Worm (Caenorhabditis elegans) whole organism, late embryonic: ENCODE results near the gene K08E5.6.
A peak's percentile ranks its signal among the peaks of the same experiment; 100 is the strongest.

ENCODE experiments used
- C08G9.2 ChIP-seq: sonication (generic microtip); optimal IDR thresholded peaks from 2 replicates; lab custom pipeline; 2016; ENCODE audit warnings: mild to moderate bottlenecking, missing genetic modification characterization, moderate library complexity, missing compliant biosample characterization
- F13H6.1 ChIP-seq: sonication (generic microtip); optimal IDR thresholded peaks from 2 replicates; lab custom pipeline; 2016; ENCODE audit warnings: missing genetic modification characterization, missing compliant biosample characterization
- K02D7.2 ChIP-seq: sonication (generic microtip); optimal IDR thresholded peaks from 2 replicates; lab custom pipeline; 2017; ENCODE audit warnings: mild to moderate bottlenecking, missing genetic modification characterization, missing compliant biosample characterization
- K09A11.1 ChIP-seq: sonication (generic microtip); optimal IDR thresholded peaks from 2 replicates; lab custom pipeline; 2017; ENCODE audit warnings: antibody characterized with exemption, mild to moderate bottlenecking, missing genetic modification characterization, missing compliant biosample characterization; ENCODE audit not compliant: insufficient read depth
- T23F11.4 ChIP-seq: fragments of 200-800 bp; sonication (Bioruptor generic); optimal IDR thresholded peaks from 2 replicates; lab custom pipeline; 2018; ENCODE audit warnings: mild to moderate bottlenecking, missing genetic modification characterization, missing compliant biosample characterization
- Y22D7AL.16 ChIP-seq: sonication (generic microtip); optimal IDR thresholded peaks from 2 replicates; lab custom pipeline; 2016; ENCODE audit warnings: missing genetic modification characterization, missing compliant biosample characterization
- ahr-1 ChIP-seq: sonication (generic microtip); optimal IDR thresholded peaks from 2 replicates; lab custom pipeline; 2016; ENCODE audit warnings: missing genetic modification characterization, missing compliant biosample characterization
- ceh-14 ChIP-seq: sonication (generic microtip); optimal IDR thresholded peaks from 2 replicates; lab custom pipeline; 2016; ENCODE audit warnings: missing genotype, missing genetic modification characterization, missing compliant biosample characterization
- ceh-18 ChIP-seq: sonication (generic microtip); optimal IDR thresholded peaks from 2 replicates; lab custom pipeline; 2016; ENCODE audit warnings: missing genetic modification characterization, missing compliant biosample characterization
- ceh-19 ChIP-seq: fragments of 200-800 bp; sonication (Bioruptor generic); optimal IDR thresholded peaks from 2 replicates; lab custom pipeline; 2018; ENCODE audit warnings: mild to moderate bottlenecking, missing genetic modification characterization, missing compliant biosample characterization
- ceh-22 ChIP-seq: sonication (generic microtip); optimal IDR thresholded peaks from 2 replicates; lab custom pipeline; 2017; ENCODE audit warnings: missing biosample characterization, missing genetic modification characterization
- ceh-24 ChIP-seq: sonication (generic microtip); optimal IDR thresholded peaks from 2 replicates; lab custom pipeline; 2016; ENCODE audit warnings: mild to moderate bottlenecking, missing genetic modification characterization, missing compliant biosample characterization
- ceh-30 ChIP-seq: fragments of 150-350 bp; optimal IDR thresholded peaks from 2 replicates; lab custom pipeline; 2014; ENCODE audit warnings: missing biosample characterization, missing genetic modification characterization
- ceh-31 ChIP-seq: sonication (generic microtip); optimal IDR thresholded peaks from 2 replicates; lab custom pipeline; 2016; ENCODE audit warnings: missing genetic modification characterization, missing compliant biosample characterization
- ceh-48 ChIP-seq: sonication (generic microtip); optimal IDR thresholded peaks from 2 replicates; lab custom pipeline; 2016; ENCODE audit warnings: missing genetic modification characterization, inconsistent platforms, missing compliant biosample characterization
- che-1 ChIP-seq: sonication (generic microtip); optimal IDR thresholded peaks from 2 replicates; lab custom pipeline; 2016; ENCODE audit warnings: mild to moderate bottlenecking, missing genetic modification characterization, missing compliant biosample characterization
- dmd-4 ChIP-seq: sonication (generic microtip); optimal IDR thresholded peaks from 2 replicates; lab custom pipeline; 2016; ENCODE audit warnings: borderline replicate concordance, missing genetic modification characterization, missing compliant biosample characterization
- dve-1 ChIP-seq: sonication (generic microtip); optimal IDR thresholded peaks from 2 replicates; lab custom pipeline; 2017; ENCODE audit warnings: antibody characterized with exemption, mild to moderate bottlenecking, missing genetic modification characterization, missing compliant biosample characterization
- elt-2 ChIP-seq: sonication (generic microtip); optimal IDR thresholded peaks from 2 replicates; lab custom pipeline; 2016; ENCODE audit warnings: missing genetic modification reagents, missing genetic modification characterization, missing compliant biosample characterization
- eyg-1 ChIP-seq: sonication (generic microtip); optimal IDR thresholded peaks from 2 replicates; lab custom pipeline; 2016; ENCODE audit warnings: missing genotype, missing genetic modification characterization, missing compliant biosample characterization
- fax-1 ChIP-seq: sonication (generic microtip); optimal IDR thresholded peaks from 2 replicates; lab custom pipeline; 2016; ENCODE audit warnings: missing genotype, missing genetic modification characterization, missing compliant biosample characterization
- fkh-6 ChIP-seq: sonication (generic microtip); optimal IDR thresholded peaks from 2 replicates; lab custom pipeline; 2016; ENCODE audit warnings: missing genetic modification characterization, missing compliant biosample characterization
- hlh-15 ChIP-seq: sonication (generic microtip); optimal IDR thresholded peaks from 2 replicates; lab custom pipeline; 2016; ENCODE audit warnings: missing genetic modification characterization, missing compliant biosample characterization
- hlh-30 ChIP-seq: sonication (generic microtip); optimal IDR thresholded peaks from 2 replicates; lab custom pipeline; 2017; ENCODE audit warnings: antibody characterized with exemption, missing genetic modification characterization, missing compliant biosample characterization; ENCODE audit not compliant: insufficient read depth
- hlh-6 ChIP-seq: sonication (generic microtip); optimal IDR thresholded peaks from 2 replicates; lab custom pipeline; 2016; ENCODE audit warnings: missing genotype, missing genetic modification characterization, missing compliant biosample characterization
- hlh-8 ChIP-seq: sonication (generic microtip); optimal IDR thresholded peaks from 2 replicates; lab custom pipeline; 2016; ENCODE audit warnings: missing genotype, missing genetic modification characterization, missing compliant biosample characterization
- lin-11 ChIP-seq: fragments of 200-800 bp; sonication (Bioruptor generic); optimal IDR thresholded peaks from 2 replicates; lab custom pipeline; 2018; ENCODE audit warnings: mild to moderate bottlenecking, missing genetic modification characterization, missing compliant biosample characterization
- nfya-1 ChIP-seq: sonication (generic microtip); optimal IDR thresholded peaks from 2 replicates; lab custom pipeline; 2017; ENCODE audit warnings: missing genetic modification characterization, mild to moderate bottlenecking, missing compliant biosample characterization, antibody characterized with exemption, moderate library complexity
- nhr-232 ChIP-seq: sonication (generic microtip); optimal IDR thresholded peaks from 2 replicates; lab custom pipeline; 2016; ENCODE audit warnings: missing genetic modification characterization, missing compliant biosample characterization
- odd-2 ChIP-seq: sonication (generic microtip); optimal IDR thresholded peaks from 2 replicates; lab custom pipeline; 2017; ENCODE audit warnings: antibody characterized with exemption, mild to moderate bottlenecking, missing genetic modification characterization, missing compliant biosample characterization
- pat-9 ChIP-seq: fragments of 200-800 bp; sonication (Bioruptor generic); optimal IDR thresholded peaks from 2 replicates; lab custom pipeline; 2018; ENCODE audit warnings: mild to moderate bottlenecking, missing genetic modification characterization, moderate library complexity, missing compliant biosample characterization
- pax-1 ChIP-seq: fragments of 150-350 bp; optimal IDR thresholded peaks from 2 replicates; lab custom pipeline; 2014; ENCODE audit warnings: missing biosample characterization, missing genetic modification characterization
- pha-2 ChIP-seq: sonication (generic microtip); optimal IDR thresholded peaks from 2 replicates; lab custom pipeline; 2017; ENCODE audit warnings: mild to moderate bottlenecking, missing genetic modification characterization, missing compliant biosample characterization
- pha-4 ChIP-seq: fragments of 150-350 bp; optimal IDR thresholded peaks from 2 replicates; lab custom pipeline; 2018; ENCODE audit warnings: missing biosample characterization, missing genetic modification reagents, missing genetic modification characterization
- pqm-1 ChIP-seq: sonication (generic microtip); optimal IDR thresholded peaks from 2 replicates; lab custom pipeline; 2016; ENCODE audit warnings: missing genetic modification characterization, missing compliant biosample characterization
- pros-1 ChIP-seq: fragments of 150-350 bp; optimal IDR thresholded peaks from 2 replicates; lab custom pipeline; 2014; ENCODE audit warnings: missing biosample characterization, missing genetic modification reagents, missing genetic modification characterization
- ref-2 ChIP-seq: sonication (generic microtip); optimal IDR thresholded peaks from 2 replicates; lab custom pipeline; 2016; ENCODE audit warnings: missing genetic modification characterization, missing compliant biosample characterization
- rnt-1 ChIP-seq: sonication (generic microtip); optimal IDR thresholded peaks from 2 replicates; lab custom pipeline; 2016; ENCODE audit warnings: missing genetic modification characterization, missing compliant biosample characterization
- sdc-2 ChIP-seq: sonication (generic microtip); optimal IDR thresholded peaks from 2 replicates; lab custom pipeline; 2016; ENCODE audit warnings: missing genotype, missing genetic modification characterization, missing compliant biosample characterization
- sox-2 ChIP-seq: fragments of 200-800 bp; sonication (Bioruptor generic); IDR thresholded peaks from 2 replicates; pipeline ENCODE4 v1.3.6; 2022; ENCODE audit warnings: missing genetic modification reagents, missing genetic modification characterization, missing compliant biosample characterization
- sox-4 ChIP-seq: sonication (generic microtip); optimal IDR thresholded peaks from 2 replicates; lab custom pipeline; 2017; ENCODE audit warnings: mild to moderate bottlenecking, missing genetic modification characterization, inconsistent platforms, missing compliant biosample characterization
- syd-9 ChIP-seq: sonication (generic microtip); optimal IDR thresholded peaks from 2 replicates; lab custom pipeline; 2016; ENCODE audit warnings: mild to moderate bottlenecking, missing genetic modification characterization, moderate library complexity, missing compliant biosample characterization
- tbx-2 ChIP-seq: sonication (generic microtip); optimal IDR thresholded peaks from 2 replicates; lab custom pipeline; 2016; ENCODE audit warnings: missing genetic modification characterization, missing compliant biosample characterization
- tbx-7 ChIP-seq: sonication (generic microtip); optimal IDR thresholded peaks from 2 replicates; lab custom pipeline; 2016; ENCODE audit warnings: missing genotype, missing genetic modification characterization, missing compliant biosample characterization
- ttx-3 ChIP-seq: sonication (generic microtip); optimal IDR thresholded peaks from 2 replicates; lab custom pipeline; 2016; ENCODE audit warnings: missing genetic modification reagents, missing genetic modification characterization, missing compliant biosample characterization
- unc-3 ChIP-seq, 2 experiments: fragments of 200-800 bp in 1 of 2; sonication (Bioruptor generic) in 1 of 2; sonication (generic microtip) in 1 of 2; conservative IDR thresholded peaks in 1 of 2; optimal IDR thresholded peaks in 1 of 2; 2 replicates each; pipeline versions ENCODE4 v1.3.6 to Lab custom; 2016 to 2022; ENCODE audit warnings: missing compliant biosample characterization in 2 of 2, missing genetic modification characterization in 2 of 2, missing genetic modification reagents in 1 of 2
- unc-55 ChIP-seq: sonication (generic microtip); optimal IDR thresholded peaks from 2 replicates; lab custom pipeline; 2017; ENCODE audit warnings: missing biosample characterization, missing genetic modification reagents, missing genetic modification characterization
- ztf-16 ChIP-seq: sonication (generic microtip); optimal IDR thresholded peaks from 2 replicates; lab custom pipeline; 2017; ENCODE audit warnings: missing genetic modification characterization, missing compliant biosample characterization

Gene K08E5.6

DNA sequence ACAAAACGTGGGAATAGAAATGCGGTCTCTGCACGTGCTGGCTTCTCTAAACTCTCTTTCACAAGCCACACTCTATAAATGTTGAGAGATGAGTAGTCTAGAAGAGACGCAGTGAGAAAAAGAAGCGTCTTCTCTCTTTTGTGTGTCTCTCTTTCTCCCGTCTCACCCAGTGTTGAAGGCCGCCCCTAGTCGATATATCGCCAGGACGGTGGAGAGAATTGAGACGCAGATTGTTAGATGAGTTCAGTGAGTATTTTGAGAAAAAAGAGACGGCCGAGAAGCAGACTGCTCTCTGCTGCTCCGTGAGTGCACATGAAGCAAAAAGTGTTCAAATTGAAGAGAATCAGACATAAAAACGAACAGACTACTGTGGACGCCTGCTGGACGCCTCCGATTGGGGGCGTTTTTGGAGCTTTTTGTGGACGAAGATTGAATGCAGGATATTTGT is 44.3 kb upstream of the K08E5.6 start (continued):
- TF ChIP-seq hlh-6 (tag; lab: Kevin White, UChicago), result no peak
- TF ChIP-seq ceh-30 (tag; lab: Kevin White, UChicago), result no peak
- TF ChIP-seq ztf-16, result peak; percentile 18
- peak; percentile 26 for TF ChIP-seq ceh-19 (GFP tag; lab: Kevin White, UChicago)
- TF ChIP-seq fax-1 (tag; lab: Kevin White, UChicago), result no peak
- TF ChIP-seq unc-55, result peak; percentile 93
- TF ChIP-seq Y22D7AL.16 (tag; lab: Kevin White, UChicago), result no peak
- no peak for TF ChIP-seq ceh-14 (tag; lab: Kevin White, UChicago)
- no peak for TF ChIP-seq odd-2 (tag; lab: Kevin White, UChicago)
- TF ChIP-seq nfya-1 (tag; lab: Kevin White, UChicago), result peak; percentile 98
- TF ChIP-seq ref-2 (tag; lab: Kevin White, UChicago), result peak; percentile 85
- no peak for TF ChIP-seq unc-3 (GFP tag; conservative IDR thresholded peaks at IDR 0.05; lab: Robert Waterston, UW)
- no peak for TF ChIP-seq unc-3 (tag; optimal IDR thresholded peaks at IDR 0.05; lab: Kevin White, UChicago)
- TF ChIP-seq K09A11.1, result peak; percentile 59
- TF ChIP-seq pha-2, result no peak
- TF ChIP-seq fkh-6, result no peak
- no peak for TF ChIP-seq pat-9
- peak; percentile 67 for TF ChIP-seq pros-1
- no peak for TF ChIP-seq K02D7.2 (tag; lab: Kevin White, UChicago)
- TF ChIP-seq pha-4 (tag; lab: Kevin White, UChicago), result no peak
- no peak for TF ChIP-seq ceh-22
- peak; percentile 78 for TF ChIP-seq ceh-18 (tag; lab: Kevin White, UChicago)
- no peak for TF ChIP-seq ceh-24 (tag; lab: Kevin White, UChicago)
- peak; percentile 63 for TF ChIP-seq dve-1
- TF ChIP-seq pqm-1 (tag; lab: Kevin White, UChicago), result no peak
- peak; percentile 39 for TF ChIP-seq elt-2
- no peak for TF ChIP-seq sox-4 (tag; lab: Kevin White, UChicago)
- TF ChIP-seq rnt-1 (tag; lab: Kevin White, UChicago), result peak; percentile 63
- TF ChIP-seq lin-11 (tag; lab: Kevin White, UChicago), result no peak
- peak; percentile 25 for TF ChIP-seq pax-1 (tag; lab: Kevin White, UChicago)
- peak; percentile 92 for TF ChIP-seq ceh-31
- no peak for TF ChIP-seq hlh-15 (tag; lab: Kevin White, UChicago)
- peak; percentile 90 for TF ChIP-seq hlh-30 (tag; lab: Kevin White, UChicago)
- TF ChIP-seq hlh-8, result peak; percentile 38
- TF ChIP-seq ceh-48, result peak; percentile 80
- peak; percentile 46 for TF ChIP-seq sdc-2
- peak; percentile 84 for TF ChIP-seq tbx-2
- peak; percentile 44 for TF ChIP-seq F13H6.1 (tag; lab: Kevin White, UChicago)
- no peak for TF ChIP-seq ahr-1 (tag; lab: Kevin White, UChicago)
- TF ChIP-seq dmd-4 (tag; lab: Kevin White, UChicago), result no peak

DNA sequence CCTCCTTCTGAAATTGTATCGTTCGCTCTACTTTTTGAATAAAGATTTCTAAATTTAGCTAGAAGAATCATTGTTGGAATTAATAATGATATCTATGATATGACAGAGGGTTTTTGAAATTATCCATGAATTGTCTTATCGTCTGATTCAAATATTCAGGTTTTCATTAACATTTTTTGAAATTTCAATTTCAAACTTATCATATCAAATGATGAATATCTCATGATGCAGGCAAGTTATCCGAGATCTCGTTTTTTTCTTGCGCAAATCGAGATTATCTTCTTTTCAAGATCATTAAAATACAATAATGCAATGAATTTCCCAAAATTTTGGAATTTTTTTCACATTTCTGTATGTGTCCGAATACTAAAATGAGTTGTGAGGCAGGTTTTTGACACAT is 42.9 kb upstream of the K08E5.6 start, which contains the start of gene spop-1:
TSS of gene spop-1 (minus strand) at position 101 of the 400 bp plus-strand sequence.
- TF ChIP-seq syd-9 (tag; lab: Kevin White, UChicago), result no peak
- TF ChIP-seq hlh-30 (tag; lab: Kevin White, UChicago), result no peak
- no peak for TF ChIP-seq C08G9.2 (tag; lab: Kevin White, UChicago)
- TF ChIP-seq odd-2 (tag; lab: Kevin White, UChicago), result no peak
- TF ChIP-seq sox-2 (GFP tag; lab: Robert Waterston, UW), result no peak
- no peak for TF ChIP-seq ceh-30 (tag; lab: Kevin White, UChicago)
- no peak for TF ChIP-seq ttx-3 (tag; lab: Kevin White, UChicago)
- no peak for TF ChIP-seq dve-1
- TF ChIP-seq eyg-1, result no peak
- no peak for TF ChIP-seq T23F11.4 (GFP tag; lab: Kevin White, UChicago)
- TF ChIP-seq che-1 (tag; lab: Kevin White, UChicago), result no peak
- TF ChIP-seq ahr-1 (tag; lab: Kevin White, UChicago), result no peak
- TF ChIP-seq tbx-7 (tag; lab: Kevin White, UChicago), result no peak
- TF ChIP-seq nhr-232, result no peak
